Fruit fly (Drosophila melanogaster) whole organism, embryonic: Measurements from ENCODE around the gene stv.

Experiments
- Abd-B ChIP-seq: fragments of 200-800 bp; sonication (Bioruptor generic); optimal IDR thresholded peaks from 2 replicates; lab custom pipeline; 2018; ENCODE audit warnings: missing biosample characterization, mild to moderate bottlenecking, missing genetic modification characterization, moderate library complexity
- CG11247 ChIP-seq: fragments of 200-800 bp; sonication (Bioruptor generic); IDR thresholded peaks from 2 replicates; pipeline ENCODE4 v1.3.6; 2022; ENCODE audit warnings: missing biosample characterization, missing genetic modification characterization
- CG11695 ChIP-seq: fragments of 200-800 bp; sonication (Bioruptor generic); IDR thresholded peaks from 3 replicates; pipeline ENCODE4 v1.3.6; 2022; ENCODE audit warnings: missing biosample characterization, missing genetic modification characterization
- CG12942 ChIP-seq: fragments of 200-800 bp; sonication (Bioruptor generic); optimal IDR thresholded peaks from 3 replicates; lab custom pipeline; 2016; ENCODE audit warnings: missing biosample characterization, missing genetic modification characterization
- CG15011 ChIP-seq: fragments of 200-800 bp; sonication (Bioruptor generic); optimal IDR thresholded peaks from 3 replicates; lab custom pipeline; 2018; ENCODE audit warnings: missing biosample characterization, mild to moderate bottlenecking, missing genetic modification characterization
- CG15514 ChIP-seq: fragments of 200-800 bp; sonication (Bioruptor generic); optimal IDR thresholded peaks from 3 replicates; lab custom pipeline; 2017; ENCODE audit warnings: missing biosample characterization, missing genetic modification characterization, mild to moderate bottlenecking, moderate library complexity, missing genetic modification reagents
- CG1647 ChIP-seq: fragments of 200-800 bp; sonication (Bioruptor generic); optimal IDR thresholded peaks from 3 replicates; lab custom pipeline; 2016; ENCODE audit warnings: missing biosample characterization, missing genetic modification characterization
- CG18262 ChIP-seq: fragments of 200-800 bp; optimal IDR thresholded peaks from 3 replicates; lab custom pipeline; 2019; ENCODE audit warnings: missing biosample characterization, mild to moderate bottlenecking, missing genetic modification characterization, moderate library complexity
- CG18599 ChIP-seq: fragments of 200-800 bp; sonication (Bioruptor generic); optimal IDR thresholded peaks from 3 replicates; lab custom pipeline; 2017; ENCODE audit warnings: missing biosample characterization, missing genetic modification characterization, mild to moderate bottlenecking, moderate library complexity, missing genetic modification reagents
- CG30403 ChIP-seq: fragments of 200-800 bp; sonication (Bioruptor generic); optimal IDR thresholded peaks from 3 replicates; lab custom pipeline; 2016; ENCODE audit warnings: missing biosample characterization, missing genetic modification characterization
- CG3281 ChIP-seq: fragments of 200-800 bp; sonication (Bioruptor generic); optimal IDR thresholded peaks from 3 replicates; lab custom pipeline; 2017; ENCODE audit warnings: missing biosample characterization, mild to moderate bottlenecking, missing genetic modification characterization
- CG3407 ChIP-seq: fragments of 200-800 bp; sonication (Bioruptor generic); optimal IDR thresholded peaks from 2 replicates; lab custom pipeline; 2018; ENCODE audit warnings: missing biosample characterization, mild to moderate bottlenecking, missing genetic modification characterization
- CG3726 ChIP-seq: fragments of 200-800 bp; sonication (Bioruptor generic); IDR thresholded peaks from 3 replicates; pipeline ENCODE4, ENCODE4 v1.3.6; 2022; ENCODE audit warnings: missing biosample characterization, missing genetic modification characterization
- CG4617 ChIP-seq: fragments of 200-800 bp; sonication (Bioruptor generic); optimal IDR thresholded peaks from 3 replicates; lab custom pipeline; 2016; ENCODE audit warnings: missing biosample characterization, missing genetic modification characterization, borderline replicate concordance
- CG6765 ChIP-seq: fragments of 200-800 bp; sonication (Bioruptor generic); optimal IDR thresholded peaks from 3 replicates; lab custom pipeline; 2017; ENCODE audit warnings: missing biosample characterization, mild to moderate bottlenecking, missing genetic modification characterization
- CG6854 ChIP-seq: fragments of 200-800 bp; sonication (Bioruptor generic); optimal IDR thresholded peaks from 3 replicates; lab custom pipeline; 2017; ENCODE audit warnings: missing biosample characterization, mild to moderate bottlenecking, missing genetic modification characterization
- CG7271 ChIP-seq: fragments of 200-800 bp; sonication (Bioruptor generic); optimal IDR thresholded peaks from 2 replicates; lab custom pipeline; 2018; ENCODE audit warnings: missing biosample characterization, mild to moderate bottlenecking, missing genetic modification characterization, moderate library complexity
- CG7372 ChIP-seq: fragments of 200-800 bp; sonication (Bioruptor generic); IDR thresholded peaks from 2 replicates; pipeline ENCODE4 v1.3.6; 2022; ENCODE audit warnings: missing biosample characterization, missing genetic modification characterization
- CG7987 ChIP-seq: fragments of 200-800 bp; sonication (Bioruptor generic); optimal IDR thresholded peaks from 2 replicates; lab custom pipeline; 2018; ENCODE audit warnings: missing biosample characterization, mild to moderate bottlenecking, missing genetic modification characterization, moderate library complexity
- CG8281 ChIP-seq: fragments of 200-800 bp; sonication (Bioruptor generic); optimal IDR thresholded peaks from 2 replicates; lab custom pipeline; 2018; ENCODE audit warnings: missing biosample characterization, mild to moderate bottlenecking, missing genetic modification characterization, moderate library complexity
- CG8290 ChIP-seq, 3 experiments: fragments of 200-800 bp; sonication (Bioruptor generic); optimal IDR thresholded peaks; 2 replicates each; lab custom pipeline; 2016 to 2019; ENCODE audit warnings: missing biosample characterization in 3 of 3, missing genetic modification characterization in 3 of 3, mild to moderate bottlenecking in 2 of 3, moderate library complexity in 1 of 3
- CG8944 ChIP-seq: fragments of 200-800 bp; sonication (Bioruptor generic); optimal IDR thresholded peaks from 3 replicates; lab custom pipeline; 2016; ENCODE audit warnings: missing biosample characterization, missing genetic modification characterization
- Dip3 ChIP-seq: fragments of 200-800 bp; sonication (Bioruptor generic); optimal IDR thresholded peaks from 3 replicates; lab custom pipeline; 2016; ENCODE audit warnings: missing biosample characterization, missing genetic modification characterization
- ERR ChIP-seq: fragments of 200-800 bp; sonication (Bioruptor generic); optimal IDR thresholded peaks from 2 replicates; lab custom pipeline; 2016; ENCODE audit warnings: missing biosample characterization, missing genetic modification characterization
- H15 ChIP-seq: fragments of 200-800 bp; sonication (Bioruptor generic); IDR thresholded peaks from 3 replicates; pipeline ENCODE4 v1.3.6; 2022; ENCODE audit warnings: missing biosample characterization, missing genetic modification characterization
- Hr3 ChIP-seq: fragments of 200-800 bp; sonication (Bioruptor generic); optimal IDR thresholded peaks from 3 replicates; lab custom pipeline; 2016; ENCODE audit warnings: missing biosample characterization, missing genetic modification characterization
- Hr51 ChIP-seq, 2 experiments: fragments of 200-800 bp; sonication (Bioruptor generic); optimal IDR thresholded peaks; 2 replicates in 1 of 2; 3 replicates in 1 of 2; lab custom pipeline; 2016 to 2018; ENCODE audit warnings: missing biosample characterization in 2 of 2, missing genetic modification characterization in 2 of 2, mild to moderate bottlenecking in 1 of 2, moderate library complexity in 1 of 2
- Sin3A ChIP-seq: fragments of >200 bp; optimal IDR thresholded peaks from 2 replicates; lab custom pipeline; 2018
- ac ChIP-seq: fragments of 200-800 bp; sonication (Bioruptor generic); optimal IDR thresholded peaks from 3 replicates; lab custom pipeline; 2017; ENCODE audit warnings: missing biosample characterization, mild to moderate bottlenecking, missing genetic modification characterization
- ase ChIP-seq: fragments of 200-800 bp; sonication (Bioruptor generic); IDR thresholded peaks from 3 replicates; pipeline ENCODE4 v1.3.6; 2022; ENCODE audit warnings: missing biosample characterization, missing genetic modification characterization
- ash1 ChIP-seq: fragments of 200-800 bp; sonication (Bioruptor generic); optimal IDR thresholded peaks from 2 replicates; lab custom pipeline; 2018; ENCODE audit warnings: missing biosample characterization, mild to moderate bottlenecking, missing genetic modification characterization
- ato ChIP-seq: fragments of 200-800 bp; sonication (Bioruptor generic); IDR thresholded peaks from 2 replicates; pipeline ENCODE4 v1.3.6; 2022; ENCODE audit warnings: missing biosample characterization, missing genetic modification characterization; ENCODE audit not compliant: partially characterized antibody
- cad ChIP-seq: fragments of >200 bp; optimal IDR thresholded peaks from 2 replicates; lab custom pipeline; 2017; ENCODE audit warnings: missing biosample characterization, missing genetic modification characterization
- corto ChIP-seq: fragments of 200-800 bp; sonication (Bioruptor generic); optimal IDR thresholded peaks from 2 replicates; lab custom pipeline; 2016; ENCODE audit warnings: missing biosample characterization, mild to moderate bottlenecking, missing genetic modification characterization, moderate library complexity
- crc ChIP-seq: fragments of 200-800 bp; sonication (Bioruptor generic); optimal IDR thresholded peaks from 2 replicates; lab custom pipeline; 2016; ENCODE audit warnings: missing biosample characterization, missing genetic modification characterization
- croc ChIP-seq: fragments of 200-800 bp; sonication (Bioruptor generic); conservative IDR thresholded peaks from 3 replicates; pipeline ENCODE4 v1.3.6; 2022; ENCODE audit warnings: missing biosample characterization, missing genetic modification characterization
- gcm ChIP-seq: fragments of 200-800 bp; sonication (Bioruptor generic); optimal IDR thresholded peaks from 2 replicates; lab custom pipeline; 2019; ENCODE audit warnings: missing biosample characterization, mild to moderate bottlenecking, missing genetic modification characterization, moderate library complexity
- hb ChIP-seq: fragments of 200-800 bp; sonication (Bioruptor generic); IDR thresholded peaks from 3 replicates; pipeline ENCODE4 v1.3.6; 2022; ENCODE audit warnings: missing biosample characterization, missing genetic modification characterization; ENCODE audit not compliant: partially characterized antibody
- hbn ChIP-seq: fragments of 200-800 bp; sonication (Bioruptor generic); IDR thresholded peaks from 2 replicates; pipeline ENCODE4 v1.3.6; 2022; ENCODE audit warnings: missing biosample characterization, missing genetic modification characterization; ENCODE audit not compliant: partially characterized antibody
- jigr1 ChIP-seq: fragments of 200-800 bp; sonication (Bioruptor generic); IDR thresholded peaks from 3 replicates; pipeline ENCODE4 v1.3.6; 2022; ENCODE audit warnings: missing biosample characterization, missing genetic modification characterization
- jumu ChIP-seq: fragments of 200-800 bp; sonication (Bioruptor generic); optimal IDR thresholded peaks from 3 replicates; lab custom pipeline; 2016; ENCODE audit warnings: missing biosample characterization, missing genetic modification characterization
- lbe ChIP-seq: fragments of 200-800 bp; sonication (Bioruptor generic); optimal IDR thresholded peaks from 2 replicates; lab custom pipeline; 2016; ENCODE audit warnings: missing biosample characterization, mild to moderate bottlenecking, missing genetic modification characterization
- luna ChIP-seq: fragments of 200-800 bp; sonication (Bioruptor generic); optimal IDR thresholded peaks from 2 replicates; lab custom pipeline; 2016; ENCODE audit warnings: missing biosample characterization, missing genetic modification characterization
- nerfin-1 ChIP-seq: fragments of 200-800 bp; sonication (Bioruptor generic); optimal IDR thresholded peaks from 3 replicates; lab custom pipeline; 2019; ENCODE audit warnings: missing biosample characterization, mild to moderate bottlenecking, missing genetic modification characterization, moderate library complexity
- oc ChIP-seq: fragments of 200-800 bp; sonication (Bioruptor generic); optimal IDR thresholded peaks from 2 replicates; lab custom pipeline; 2018; ENCODE audit warnings: missing biosample characterization, mild to moderate bottlenecking, missing genetic modification characterization, moderate library complexity
- pum ChIP-seq: fragments of 200-800 bp; sonication (Bioruptor generic); optimal IDR thresholded peaks from 2 replicates; lab custom pipeline; 2016; ENCODE audit warnings: missing biosample characterization, missing genetic modification characterization
- salm ChIP-seq: fragments of 200-800 bp; sonication (Bioruptor generic); optimal IDR thresholded peaks from 2 replicates; lab custom pipeline; 2018; ENCODE audit warnings: missing biosample characterization, mild to moderate bottlenecking, missing genetic modification characterization
- slbo ChIP-seq: fragments of 200-800 bp; sonication (Bioruptor generic); IDR thresholded peaks from 2 replicates; pipeline ENCODE4 v1.3.6; 2022; ENCODE audit warnings: missing biosample characterization, missing genetic modification characterization
- tap ChIP-seq: fragments of 200-800 bp; optimal IDR thresholded peaks from 3 replicates; lab custom pipeline; 2019; ENCODE audit warnings: missing biosample characterization, mild to moderate bottlenecking, missing genetic modification characterization, moderate library complexity
- trem ChIP-seq: fragments of 200-800 bp; optimal IDR thresholded peaks from 3 replicates; lab custom pipeline; 2019; ENCODE audit warnings: missing biosample characterization, mild to moderate bottlenecking, missing genetic modification characterization, moderate library complexity
- zen ChIP-seq: fragments of 200-800 bp; sonication (Bioruptor generic); optimal IDR thresholded peaks from 3 replicates; lab custom pipeline; 2018; ENCODE audit warnings: missing biosample characterization, mild to moderate bottlenecking, missing genetic modification characterization, moderate library complexity

Gene stv

dm6 chr3L:13442400-13442799 is 34.9 kb upstream of the stv start, which contains the start of gene cmb (continued):
- no peak for TF ChIP-seq luna (GFP tag; lab: Kevin White, UChicago)
- no peak for TF ChIP-seq Hr3 (GFP tag; lab: Kevin White, UChicago)
- TF ChIP-seq CG6765 (GFP tag; lab: Kevin White, UChicago) = no peak
- TF ChIP-seq CG8944 (GFP tag; lab: Kevin White, UChicago) = no peak
- TF ChIP-seq hbn = no peak
- no peak for TF ChIP-seq ERR
- TF ChIP-seq corto (GFP tag; lab: Kevin White, UChicago) = no peak
- TF ChIP-seq CG7987 (GFP tag; lab: Kevin White, UChicago) = no peak
- TF ChIP-seq slbo = no peak
- TF ChIP-seq jumu = no peak
- no peak for TF ChIP-seq CG12942 (GFP tag; lab: Kevin White, UChicago)
- TF ChIP-seq CG8290 (GFP tag; optimal IDR thresholded peaks at IDR 0.05; lab: Kevin White, UChicago) = no peak
- TF ChIP-seq CG8290 (tag; optimal IDR thresholded peaks at IDR 0.05; lab: Kevin White, UChicago) = no peak
- no peak for TF ChIP-seq jigr1
- no peak for TF ChIP-seq oc (tag; lab: Kevin White, UChicago)
- no peak for TF ChIP-seq CG3407 (GFP tag; lab: Kevin White, UChicago)
- TF ChIP-seq salm (tag; lab: Kevin White, UChicago) = no peak
- TF ChIP-seq pum = no peak
- TF ChIP-seq lbe = no peak
- peak; percentile 46 for TF ChIP-seq CG15514 (GFP tag; lab: Kevin White, UChicago)
- TF ChIP-seq CG18599 (GFP tag; lab: Kevin White, UChicago) = no peak
- TF ChIP-seq CG8281 (tag; lab: Kevin White, UChicago) = no peak
- TF ChIP-seq ase (GFP tag; lab: Robert Waterston, UW) = no peak
- no peak for TF ChIP-seq ash1 (GFP tag; lab: Kevin White, UChicago)
- TF ChIP-seq CG1647 = no peak
- no peak for TF ChIP-seq ac (GFP tag; lab: Kevin White, UChicago)
- no peak for TF ChIP-seq CG15011 (GFP tag; lab: Kevin White, UChicago)
- no peak for TF ChIP-seq CG3726 (GFP tag; lab: Robert Waterston, UW)
- no peak for TF ChIP-seq croc (GFP tag; lab: Robert Waterston, UW)
- no peak for TF ChIP-seq gcm (GFP tag; lab: Kevin White, UChicago)
- TF ChIP-seq CG18262 (tag; lab: Kevin White, UChicago) = no peak
- no peak for TF ChIP-seq tap (tag; lab: Kevin White, UChicago)
- no peak for TF ChIP-seq nerfin-1
- TF ChIP-seq cad (GFP tag; lab: Kevin White, UChicago) = no peak
- no peak for TF ChIP-seq Dip3 (GFP tag; lab: Kevin White, UChicago)
- TF ChIP-seq Hr51 (GFP tag; optimal IDR thresholded peaks at IDR 0.05; lab: Kevin White, UChicago) = no peak
- TF ChIP-seq Abd-B (GFP tag; lab: Kevin White, UChicago) = no peak
- no peak for TF ChIP-seq ato
- no peak for TF ChIP-seq zen (tag; lab: Kevin White, UChicago)
- no peak for TF ChIP-seq CG6854
- TF ChIP-seq CG11247 = no peak
- no peak for TF ChIP-seq CG30403 (GFP tag; lab: Kevin White, UChicago)
- no peak for TF ChIP-seq hb (GFP tag; lab: Robert Waterston, UW)
- TF ChIP-seq CG7372 (GFP tag; lab: Robert Waterston, UW) = no peak
- peak; percentile 40 for TF ChIP-seq trem
- TF ChIP-seq H15 (GFP tag; lab: Robert Waterston, UW) = no peak
- no peak for TF ChIP-seq CG11695 (GFP tag; lab: Robert Waterston, UW)
- TF ChIP-seq Sin3A (lab: Kevin White, UChicago) = no peak
- peak; percentile 52 for TF ChIP-seq CG3281 (GFP tag; lab: Kevin White, UChicago)
- TF ChIP-seq CG7271 (tag; lab: Kevin White, UChicago) = no peak
- TF ChIP-seq crc (GFP tag; lab: Kevin White, UChicago) = no peak
- TF ChIP-seq CG4617 (GFP tag; lab: Kevin White, UChicago) = peak; percentile 39
